Worm (Caenorhabditis elegans) whole organism, L4 larva: Measurements from ENCODE around the gene K08E4.3.

Source experiments
- Y5F2A.4 ChIP-seq: fragments of 200-800 bp; sonication (Bioruptor generic); optimal IDR thresholded peaks from 2 replicates; lab custom pipeline; 2018; ENCODE audit warnings: mild to moderate bottlenecking, missing genetic modification characterization, missing compliant biosample characterization
- ZK546.5 ChIP-seq, 2 experiments: sonication (generic microtip); optimal IDR thresholded peaks; 2 replicates each; lab custom pipeline; 2017; ENCODE audit warnings: missing biosample characterization in 2 of 2, missing genetic modification characterization in 2 of 2
- aly-2 ChIP-seq: sonication (generic microtip); optimal IDR thresholded peaks from 2 replicates; lab custom pipeline; 2018; ENCODE audit warnings: missing biosample characterization, missing genetic modification characterization
- ceh-82 ChIP-seq: sonication (generic microtip); optimal IDR thresholded peaks from 2 replicates; lab custom pipeline; 2017; ENCODE audit warnings: missing biosample characterization, missing genetic modification characterization
- dpl-1 ChIP-seq: fragments of 150-350 bp; optimal IDR thresholded peaks from 2 replicates; lab custom pipeline; 2014; ENCODE audit warnings: missing biosample characterization, missing genetic modification reagents, missing genetic modification characterization
- egl-27 ChIP-seq: sonication (generic microtip); optimal IDR thresholded peaks from 3 replicates; lab custom pipeline; 2017; ENCODE audit warnings: missing biosample characterization, missing genetic modification reagents, missing genetic modification characterization
- fkh-10 ChIP-seq: fragments of 150-350 bp; optimal IDR thresholded peaks from 2 replicates; lab custom pipeline; 2014; ENCODE audit warnings: missing biosample characterization, missing genetic modification reagents, missing genetic modification characterization
- hmg-1.1 ChIP-seq: fragments of 200-800 bp; sonication (Bioruptor generic); IDR thresholded peaks from 2 replicates; pipeline ENCODE4 v1.3.6; 2022; ENCODE audit warnings: missing genetic modification reagents, missing genetic modification characterization, missing compliant biosample characterization
- lin-39 ChIP-seq: fragments of 150-350 bp; optimal IDR thresholded peaks from 2 replicates; lab custom pipeline; 2014; ENCODE audit warnings: missing biosample characterization, missing genetic modification reagents, missing genetic modification characterization
- lsy-2 ChIP-seq, 2 experiments: fragments of 150-350 bp in 1 of 2; sonication (generic microtip) in 1 of 2; optimal IDR thresholded peaks; 2 replicates each; lab custom pipeline; 2014 to 2017; ENCODE audit warnings: missing biosample characterization in 2 of 2, missing genetic modification characterization in 2 of 2
- mdl-1 ChIP-seq, 2 experiments: fragments of 150-350 bp in 1 of 2; sonication (generic microtip) in 1 of 2; optimal IDR thresholded peaks; 2 replicates each; lab custom pipeline; 2014 to 2017; ENCODE audit warnings: missing biosample characterization in 2 of 2, missing genetic modification characterization in 2 of 2
- nhr-237 ChIP-seq: sonication (generic microtip); optimal IDR thresholded peaks from 2 replicates; lab custom pipeline; 2017; ENCODE audit warnings: missing biosample characterization, missing genetic modification characterization
- snpc-4 ChIP-seq: fragments of 150-350 bp; optimal IDR thresholded peaks from 2 replicates; lab custom pipeline; 2014; ENCODE audit warnings: missing biosample characterization, missing genetic modification characterization
- unc-130 ChIP-seq: sonication (generic microtip); optimal IDR thresholded peaks from 2 replicates; lab custom pipeline; 2016; ENCODE audit warnings: missing genetic modification reagents, missing genetic modification characterization, missing compliant biosample characterization

DNA sequence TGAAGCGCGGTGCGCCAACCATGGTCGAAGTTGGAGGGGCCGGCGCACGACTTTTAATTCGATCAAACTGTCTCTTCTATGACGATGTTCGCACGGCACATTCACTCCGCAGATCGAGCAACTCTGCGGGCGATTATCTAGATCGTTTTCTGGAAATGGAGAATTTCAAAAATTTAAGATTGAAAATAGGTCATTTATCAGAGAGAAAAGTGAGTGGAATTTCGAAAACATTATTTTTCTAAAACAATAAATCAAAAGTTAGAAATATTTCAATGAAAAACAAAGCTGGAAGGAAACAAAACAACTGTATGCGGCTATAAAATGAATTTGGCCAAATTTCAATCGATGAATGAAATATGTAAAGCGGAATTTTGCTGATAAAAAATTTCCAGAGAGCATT lies 46.7 kb upstream of the K08E4.3 start, which contains the start of the genes ZK617.26 and unc-22:
- TF ChIP-seq ceh-82 (tag; lab: Kevin White, UChicago) (no peak), lsy-2 (tag; optimal IDR thresholded peaks at IDR 0.05; lab: Kevin White, UChicago) (no peak), lin-39 (no peak), dpl-1 (GFP tag; lab: Kevin White, UChicago) (no peak), aly-2 (tag; lab: Kevin White, UChicago) (no peak), mdl-1 (tag; optimal IDR thresholded peaks at IDR 0.05; lab: Kevin White, UChicago) (no peak), nhr-237 (no peak), unc-130 (GFP tag; lab: Kevin White, UChicago) (no peak), hmg-1.1 (GFP tag; lab: Robert Waterston, UW) (no peak), snpc-4 (no peak), Y5F2A.4 (GFP tag; lab: Kevin White, UChicago) (no peak), ZK546.5 (tag; optimal IDR thresholded peaks at IDR 0.05; lab: Kevin White, UChicago) (no peak), egl-27 (tag; lab: Kevin White, UChicago) (no peak), fkh-10 (GFP tag; lab: Kevin White, UChicago) (no peak)
